Fruit fly (Drosophila melanogaster): ENCODE data around the gene CG13033.

dm6 chr3L:16563361-16563760 lies 17.9 kb upstream of the CG13033 start:
- TF ChIP-seq psq (optimal IDR thresholded peaks at IDR 0.05) (no peak), ttk (optimal IDR thresholded peaks at IDR 0.05) (no peak), Sin3A (optimal IDR thresholded peaks at IDR 0.05) (no peak)

Data from Kc167 (cell line).